Fruit fly (Drosophila melanogaster) whole organism, wandering third instar larva: ENCODE data around the gene CG31343.

Source experiments
- Abd-B ChIP-seq: fragments of >200 bp; optimal IDR thresholded peaks from 2 replicates; lab custom pipeline; 2017; ENCODE audit warnings: missing biosample characterization, missing genetic modification characterization
- CG32264 ChIP-seq: fragments of 200-800 bp; sonication (Bioruptor generic); optimal IDR thresholded peaks from 2 replicates; lab custom pipeline; 2016; ENCODE audit warnings: missing biosample characterization, missing genetic modification characterization
- CG9705 ChIP-seq: fragments of 200-800 bp; sonication (Bioruptor generic); optimal IDR thresholded peaks from 2 replicates; lab custom pipeline; 2018; ENCODE audit warnings: missing biosample characterization, mild to moderate bottlenecking, missing genetic modification characterization
- CrebA ChIP-seq: fragments of 200-800 bp; sonication (Bioruptor generic); optimal IDR thresholded peaks from 2 replicates; lab custom pipeline; 2016; ENCODE audit warnings: missing biosample characterization, mild to moderate bottlenecking, missing genetic modification characterization, borderline replicate concordance
- Dfd ChIP-seq: fragments of >200 bp; optimal IDR thresholded peaks from 2 replicates; lab custom pipeline; 2017; ENCODE audit warnings: missing biosample characterization, missing genetic modification characterization
- Dif ChIP-seq: fragments of 200-275, 200-300 bp; sonication (Bioruptor generic); optimal IDR thresholded peaks from 2 replicates; lab custom pipeline; 2018; ENCODE audit warnings: missing biosample characterization, missing genetic modification characterization; ENCODE audit not compliant: partially characterized antibody
- GATAd ChIP-seq: sonication (Bioruptor generic); optimal IDR thresholded peaks from 2 replicates; lab custom pipeline; 2016; ENCODE audit warnings: missing biosample characterization, missing genetic modification characterization
- HLH106 ChIP-seq: fragments of 200-800 bp; optimal IDR thresholded peaks from 3 replicates; lab custom pipeline; 2019; ENCODE audit warnings: missing biosample characterization, mild to moderate bottlenecking, missing genetic modification characterization, moderate library complexity
- Hnf4 ChIP-seq: fragments of 200-800 bp; sonication (Bioruptor generic); optimal IDR thresholded peaks from 2 replicates; lab custom pipeline; 2016; ENCODE audit warnings: missing biosample characterization, mild to moderate bottlenecking, missing genetic modification characterization
- Hr83 ChIP-seq: fragments of 200-300 bp; sonication (Bioruptor generic); optimal IDR thresholded peaks from 2 replicates; lab custom pipeline; 2016; ENCODE audit warnings: missing biosample characterization, mild to moderate bottlenecking, missing genetic modification characterization, moderate library complexity; ENCODE audit not compliant: poor library complexity, severe bottlenecking
- Jra ChIP-seq: sonication (Bioruptor generic); optimal IDR thresholded peaks from 2 replicates; lab custom pipeline; 2016; ENCODE audit warnings: missing biosample characterization, missing genetic modification characterization
- Mio ChIP-seq: sonication (Bioruptor generic); optimal IDR thresholded peaks from 2 replicates; lab custom pipeline; 2016; ENCODE audit warnings: missing biosample characterization, missing genetic modification characterization
- Myc ChIP-seq: fragments of >200 bp; optimal IDR thresholded peaks from 2 replicates; lab custom pipeline; 2017
- N ChIP-seq: fragments of >200 bp; optimal IDR thresholded peaks from 2 replicates; lab custom pipeline; 2018; ENCODE audit warnings: missing biosample characterization, missing external identifiers, missing genetic modification characterization
- OdsH ChIP-seq: fragments of 200-800 bp; sonication (Bioruptor generic); optimal IDR thresholded peaks from 2 replicates; lab custom pipeline; 2016; ENCODE audit warnings: missing biosample characterization, mild to moderate bottlenecking, missing genetic modification characterization
- Rel ChIP-seq, 2 experiments: fragments of 200-800 bp; sonication (Bioruptor generic) in 1 of 2; optimal IDR thresholded peaks; 2 replicates in 1 of 2; 3 replicates in 1 of 2; lab custom pipeline; 2016 to 2019; ENCODE audit warnings: mild to moderate bottlenecking in 2 of 2, missing biosample characterization in 2 of 2, missing genetic modification characterization in 2 of 2, moderate library complexity in 1 of 2
- Sp1 ChIP-seq: fragments of 200-800 bp; sonication (Bioruptor generic); optimal IDR thresholded peaks from 3 replicates; lab custom pipeline; 2019; ENCODE audit warnings: missing biosample characterization, mild to moderate bottlenecking, missing genetic modification characterization, moderate library complexity
- Vsx2 ChIP-seq: fragments of 200-300, 225-300 bp; sonication (Bioruptor generic); optimal IDR thresholded peaks from 2 replicates; lab custom pipeline; 2018; ENCODE audit warnings: missing biosample characterization, missing genetic modification characterization; ENCODE audit not compliant: partially characterized antibody
- brk ChIP-seq: fragments of 200-800 bp; sonication (Bioruptor generic); optimal IDR thresholded peaks from 2 replicates; lab custom pipeline; 2016; ENCODE audit warnings: missing biosample characterization, mild to moderate bottlenecking, missing genetic modification characterization
- dl ChIP-seq, 2 experiments: fragments of 175-275, 200-275 bp in 1 of 2; fragments of 200-275 bp in 1 of 2; sonication (Bioruptor generic); optimal IDR thresholded peaks; lab custom pipeline; 2018; ENCODE audit warnings: mild to moderate bottlenecking in 2 of 2, missing biosample characterization in 2 of 2, missing genetic modification characterization in 2 of 2, moderate library complexity in 2 of 2; ENCODE audit not compliant: partially characterized antibody in 2 of 2, insufficient read depth in 1 of 2
- dmrt93B ChIP-seq: fragments of 200-800 bp; sonication (Bioruptor generic); optimal IDR thresholded peaks from 2 replicates; lab custom pipeline; 2018; ENCODE audit warnings: missing biosample characterization, mild to moderate bottlenecking, missing genetic modification characterization
- dsf ChIP-seq: sonication (Bioruptor generic); optimal IDR thresholded peaks from 2 replicates; lab custom pipeline; 2016; ENCODE audit warnings: missing biosample characterization, missing genetic modification characterization, borderline replicate concordance
- ey ChIP-seq: fragments of 200-800 bp; sonication (Bioruptor generic); optimal IDR thresholded peaks from 2 replicates; lab custom pipeline; 2016; ENCODE audit warnings: missing biosample characterization, missing genetic modification characterization
- foxo ChIP-seq, 2 experiments: fragments of 200-800 bp; sonication (Bioruptor generic); optimal IDR thresholded peaks; 2 replicates in 1 of 2; 3 replicates in 1 of 2; lab custom pipeline; 2016 to 2017; ENCODE audit warnings: missing biosample characterization in 2 of 2, missing genetic modification characterization in 2 of 2
- fru ChIP-seq: fragments of 200-800 bp; sonication (Bioruptor generic); optimal IDR thresholded peaks from 3 replicates; lab custom pipeline; 2016; ENCODE audit warnings: missing biosample characterization, mild to moderate bottlenecking, missing genetic modification characterization
- h ChIP-seq: fragments of 200-800 bp; sonication (Bioruptor generic); optimal IDR thresholded peaks from 3 replicates; lab custom pipeline; 2016; ENCODE audit warnings: missing biosample characterization, mild to moderate bottlenecking, missing genetic modification characterization
- jim ChIP-seq: fragments of 175-275, 200-325 bp; sonication (Bioruptor generic); optimal IDR thresholded peaks from 2 replicates; lab custom pipeline; 2016; ENCODE audit warnings: missing biosample characterization, mild to moderate bottlenecking, missing genetic modification characterization
- lola ChIP-seq: fragments of >200 bp; optimal IDR thresholded peaks from 2 replicates; lab custom pipeline; 2017; ENCODE audit warnings: missing biosample characterization, missing genetic modification characterization
- pan ChIP-seq: fragments of >200 bp; optimal IDR thresholded peaks from 2 replicates; lab custom pipeline; 2017
- psq ChIP-seq: fragments of 200-800 bp; sonication (Bioruptor generic); optimal IDR thresholded peaks from 3 replicates; lab custom pipeline; 2017; ENCODE audit warnings: missing biosample characterization, mild to moderate bottlenecking, missing genetic modification characterization, moderate library complexity
- rgr ChIP-seq: fragments of 200-800 bp; sonication (Bioruptor generic); optimal IDR thresholded peaks from 3 replicates; lab custom pipeline; 2016; ENCODE audit warnings: missing biosample characterization, mild to moderate bottlenecking, missing genetic modification characterization
- sv ChIP-seq: fragments of 200-800 bp; sonication (Bioruptor generic); optimal IDR thresholded peaks from 3 replicates; lab custom pipeline; 2016; ENCODE audit warnings: missing biosample characterization, missing genetic modification characterization
- tai ChIP-seq: sonication (Bioruptor generic); optimal IDR thresholded peaks from 2 replicates; lab custom pipeline; 2016; ENCODE audit warnings: missing biosample characterization, missing genetic modification characterization
- usp ChIP-seq: fragments of >200 bp; optimal IDR thresholded peaks from 2 replicates; lab custom pipeline; 2017; ENCODE audit warnings: missing biosample characterization, missing genetic modification characterization
- woc ChIP-seq: sonication (Bioruptor generic); optimal IDR thresholded peaks from 2 replicates; lab custom pipeline; 2016; ENCODE audit warnings: missing biosample characterization, mild to moderate bottlenecking, missing genetic modification characterization

The CG31343 gene

dm6 chr3R:21700458-21700857 is 44.6 kb upstream of the CG31343 start:
- no peak for TF ChIP-seq Dif (GFP tag; lab: Kevin White, UChicago)
- TF ChIP-seq dmrt93B (GFP tag; lab: Kevin White, UChicago): no peak
- no peak for TF ChIP-seq Dfd (GFP tag; lab: Kevin White, UChicago)
- TF ChIP-seq Vsx2 (GFP tag; lab: Kevin White, UChicago): no peak
- TF ChIP-seq brk (GFP tag; lab: Kevin White, UChicago): no peak
- TF ChIP-seq pan (lab: Kevin White, UChicago): no peak
- TF ChIP-seq CrebA (GFP tag; lab: Kevin White, UChicago): no peak
- TF ChIP-seq jim (GFP tag; lab: Kevin White, UChicago): no peak
- TF ChIP-seq Rel (GFP tag; optimal IDR thresholded peaks at IDR 0.05; lab: Kevin White, UChicago): no peak
- no peak for TF ChIP-seq Rel (tag; optimal IDR thresholded peaks at IDR 0.05; lab: Kevin White, UChicago)

DNA sequence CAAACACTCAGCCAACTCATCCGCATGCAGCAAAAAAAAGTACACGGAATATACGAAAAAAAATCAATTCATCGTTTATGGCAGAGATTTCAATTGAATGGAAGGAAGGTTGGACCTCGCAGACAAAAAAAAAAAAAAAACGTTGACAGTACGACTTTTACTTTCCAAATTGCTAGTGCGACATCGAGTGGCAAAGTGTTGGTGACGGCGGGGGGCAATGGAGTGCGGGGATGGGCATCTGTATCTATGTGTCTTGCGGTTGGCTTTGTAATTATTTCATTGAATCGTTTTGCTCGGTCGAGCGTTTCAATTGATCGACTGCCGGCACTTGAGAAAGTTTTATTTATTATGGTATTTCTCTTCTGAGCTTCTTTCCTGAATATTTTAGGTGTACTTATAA is 43.5 kb upstream of the CG31343 start:
- TF ChIP-seq ey (GFP tag; lab: Kevin White, UChicago) (no peak), OdsH (GFP tag; lab: Kevin White, UChicago) (no peak), pan (lab: Kevin White, UChicago) (no peak), brk (GFP tag; lab: Kevin White, UChicago) (no peak)

dm6 chr3R:21703346-21703745 is 41.7 kb upstream of the CG31343 start:
- TF ChIP-seq HLH106 (tag; lab: Kevin White, UChicago) (no peak), foxo (GFP tag; optimal IDR thresholded peaks at IDR 0.05; lab: Kevin White, UChicago) (peak in 1 of 2 experiments; percentile 16)

- TF ChIP-seq Myc: no peak
- no peak for TF ChIP-seq GATAd
- no peak for TF ChIP-seq Jra
- TF ChIP-seq Sp1 (GFP tag; lab: Kevin White, UChicago): no peak
- TF ChIP-seq dsf (GFP tag; lab: Kevin White, UChicago): no peak
- TF ChIP-seq h (GFP tag; lab: Kevin White, UChicago): no peak
- TF ChIP-seq psq: no peak
- no peak for TF ChIP-seq jim (GFP tag; lab: Kevin White, UChicago)
These were observed 40.6 kb upstream of the CG31343 start for dm6 chr3R:21704439-21704838.

DNA sequence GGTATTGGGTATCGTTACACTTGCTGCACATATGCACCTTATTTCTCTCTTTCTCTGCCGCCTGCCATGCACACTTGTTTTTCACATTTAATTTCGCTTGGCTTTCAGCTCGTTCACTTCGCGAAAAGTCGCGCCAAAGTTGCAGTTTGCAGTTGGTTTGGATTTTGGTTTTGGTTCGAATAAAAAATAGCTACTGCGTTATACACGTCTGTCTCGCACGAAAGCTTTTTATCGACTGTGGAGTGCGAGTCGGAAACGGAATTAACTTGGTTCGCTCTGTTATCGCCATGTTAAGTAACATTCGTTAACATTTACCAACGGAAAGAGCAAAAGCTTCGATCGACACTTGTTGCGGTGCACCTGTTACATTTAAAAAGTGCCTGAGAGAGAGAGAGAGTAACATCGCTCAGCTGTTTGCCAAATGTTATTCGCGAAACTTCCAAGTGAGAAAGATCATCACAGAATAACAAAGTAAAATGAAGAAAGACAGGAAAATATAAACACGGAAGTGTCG is 25.6 kb upstream of the CG31343 start, which contains the start of gene CG31176:
TSS of gene CG31176 (minus strand) at position 241 of the 514 bp plus-strand sequence.
- TF ChIP-seq woc (GFP tag; lab: Kevin White, UChicago): no peak
- TF ChIP-seq N (GFP tag; lab: Kevin White, UChicago): no peak
- TF ChIP-seq brk (GFP tag; lab: Kevin White, UChicago): no peak
- TF ChIP-seq sv (GFP tag; lab: Kevin White, UChicago): no peak
- TF ChIP-seq GATAd: no peak
- no peak for TF ChIP-seq OdsH (GFP tag; lab: Kevin White, UChicago)
- no peak for TF ChIP-seq psq
- TF ChIP-seq CrebA (GFP tag; lab: Kevin White, UChicago): no peak
- TF ChIP-seq usp (GFP tag; lab: Kevin White, UChicago): no peak
- no peak for TF ChIP-seq jim (GFP tag; lab: Kevin White, UChicago)
- no peak for TF ChIP-seq dsf (GFP tag; lab: Kevin White, UChicago)
- no peak for TF ChIP-seq dmrt93B (GFP tag; lab: Kevin White, UChicago)
- TF ChIP-seq, all 38 proteins: peak for 0

DNA sequence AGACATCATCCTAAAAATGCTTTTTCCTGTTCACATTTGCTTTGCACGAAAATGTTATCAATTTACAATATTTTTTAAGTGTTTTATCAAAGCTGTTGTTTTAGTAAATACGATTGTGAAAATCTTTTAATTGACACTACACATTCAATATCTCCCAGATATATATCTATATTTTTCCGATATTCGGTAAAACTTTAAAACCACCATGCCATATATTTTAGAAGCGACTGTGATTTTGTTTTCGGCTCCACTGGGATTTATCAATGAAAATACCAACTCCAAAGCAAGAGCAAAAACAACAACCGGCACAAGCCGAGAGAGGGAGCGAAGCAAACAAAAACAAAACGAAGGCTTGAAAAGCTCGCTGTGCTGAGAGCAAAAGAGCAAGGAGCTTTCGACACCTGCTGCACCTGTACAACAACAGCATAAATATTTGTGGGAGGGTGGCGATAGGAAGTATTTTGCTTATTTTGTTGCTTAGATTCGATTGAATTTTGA is 25.1 kb upstream of the CG31343 start:
- TF ChIP-seq ey (GFP tag; lab: Kevin White, UChicago): peak; percentile 74
- TF ChIP-seq rgr (GFP tag; lab: Kevin White, UChicago): peak; percentile 79
- TF ChIP-seq woc (GFP tag; lab: Kevin White, UChicago): peak; percentile 59
- TF ChIP-seq dsf (GFP tag; lab: Kevin White, UChicago): no peak
- peak; percentile 44 for TF ChIP-seq tai (GFP tag; lab: Kevin White, UChicago)
- no peak for TF ChIP-seq Myc
- TF ChIP-seq fru (GFP tag; lab: Kevin White, UChicago): peak; percentile 65
- TF ChIP-seq OdsH (GFP tag; lab: Kevin White, UChicago): peak; percentile 75
- TF ChIP-seq Rel (GFP tag; optimal IDR thresholded peaks at IDR 0.05; lab: Kevin White, UChicago): no peak
- TF ChIP-seq Rel (tag; optimal IDR thresholded peaks at IDR 0.05; lab: Kevin White, UChicago): peak; percentile 3
- TF ChIP-seq Abd-B (GFP tag; lab: Kevin White, UChicago): no peak
- TF ChIP-seq Sp1 (GFP tag; lab: Kevin White, UChicago): peak; percentile 82
- peak; percentile 5 for TF ChIP-seq sv (GFP tag; lab: Kevin White, UChicago)
- peak; percentile 81 for TF ChIP-seq HLH106 (tag; lab: Kevin White, UChicago)
- TF ChIP-seq Mio (GFP tag; lab: Kevin White, UChicago): no peak
- TF ChIP-seq Hr83: no peak
- TF ChIP-seq Dif (GFP tag; lab: Kevin White, UChicago): peak; percentile 40
- peak; percentile 69 for TF ChIP-seq Hnf4 (GFP tag; lab: Kevin White, UChicago)
- TF ChIP-seq lola (GFP tag; lab: Kevin White, UChicago): no peak
- peak; percentile 76 for TF ChIP-seq h (GFP tag; lab: Kevin White, UChicago)
- TF ChIP-seq CG32264 (GFP tag; lab: Kevin White, UChicago): peak; percentile 47
- TF ChIP-seq dl (GFP tag; optimal IDR thresholded peaks at IDR 0.05; lab: Kevin White, UChicago; ENCODE audit: insufficient read depth in 1 of 2, partially characterized antibody in 2 of 2): no peak
- peak in 1 of 2 experiments; percentile 78 for TF ChIP-seq foxo (GFP tag; optimal IDR thresholded peaks at IDR 0.05; lab: Kevin White, UChicago)
- TF ChIP-seq Jra: no peak
- TF ChIP-seq CG9705 (GFP tag; lab: Kevin White, UChicago): peak; percentile 62
- TF ChIP-seq dmrt93B (GFP tag; lab: Kevin White, UChicago): peak; percentile 54
